Worm (Caenorhabditis elegans): ENCODE measurements around the gene str-63.
A peak's percentile ranks its signal among the peaks of the same experiment; 100 is the strongest.
"Not testable (repeated sequence)": the region's sequence is repeated elsewhere in the genome, so short reads cannot be mapped to it uniquely, and the experiment has no call there.

str-63 gene

DNA sequence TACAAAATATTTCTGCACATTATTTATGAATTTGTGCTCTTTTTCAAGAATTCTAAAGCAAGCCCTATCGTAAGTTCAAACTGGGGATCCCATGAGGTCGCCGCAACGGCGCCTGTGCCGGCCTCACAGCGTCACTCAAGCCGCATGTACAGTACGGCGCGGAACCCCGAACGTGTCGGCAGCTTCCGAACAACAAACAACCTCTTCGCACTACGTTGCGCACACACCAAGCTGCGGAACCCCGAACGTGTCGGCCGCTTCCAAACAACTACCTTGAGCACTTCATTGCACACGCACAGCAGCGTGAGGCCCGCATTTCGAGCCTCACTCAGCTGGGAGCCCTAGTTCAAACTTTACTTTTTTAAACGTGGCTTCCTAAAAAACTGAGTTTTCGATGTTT lies 42.7 kb downstream of the str-63 start:
- TF ChIP-seq tbx-2 (tag; optimal IDR thresholded peaks at IDR 0.05) (no peak), unc-98 (GFP tag; IDR thresholded peaks at IDR 0.05) (no peak), grh-1 (GFP tag; IDR thresholded peaks at IDR 0.05) (no peak), C34B4.2 (tag; optimal IDR thresholded peaks at IDR 0.05) (no peak), lin-15B (tag; optimal IDR thresholded peaks at IDR 0.05) (no peak), fkh-8 (tag; optimal IDR thresholded peaks at IDR 0.05) (no peak), efl-1 (optimal IDR thresholded peaks at IDR 0.05) (no peak), efl-1 (GFP tag; optimal IDR thresholded peaks at IDR 0.05 in 1 of 2) (peak in 1 of 2 experiments; percentile 62)

DNA sequence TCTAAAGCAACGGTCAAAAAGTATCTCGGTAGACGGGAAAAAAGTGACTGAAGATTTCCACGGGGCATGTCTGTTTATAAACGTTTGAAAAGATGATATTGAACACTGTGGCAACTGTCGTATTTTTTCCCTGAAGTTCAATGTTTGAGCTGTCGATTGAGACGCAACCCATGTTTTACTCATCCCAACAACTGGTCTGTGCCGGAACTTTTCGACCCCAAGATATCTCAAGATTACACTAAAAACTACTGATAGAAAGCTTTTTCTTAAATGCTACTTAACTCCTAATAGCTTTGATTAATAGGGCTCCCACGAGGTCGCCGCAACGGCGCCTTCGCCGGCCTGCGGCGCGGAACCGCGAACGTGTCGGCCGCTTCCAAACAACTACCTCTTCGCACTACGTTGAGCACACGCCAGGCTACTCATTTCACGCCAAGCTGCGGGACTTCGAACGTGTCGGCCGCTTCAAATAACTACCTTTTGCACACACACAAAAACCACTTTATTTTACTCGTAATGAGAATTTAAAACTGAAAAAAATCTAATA lies 43.4 kb downstream of the str-63 start, which contains the start of gene T20D4.15:
Gene T20D4.15 (minus strand): TSS at position 51 of the 547 bp plus-strand sequence.
- TF ChIP-seq xbp-1 (tag; optimal IDR thresholded peaks at IDR 0.05) (no peak), Y116A8C.19 (tag; optimal IDR thresholded peaks at IDR 0.05; ENCODE audit: borderline replicate concordance) (no peak), ces-1 (GFP tag; optimal IDR thresholded peaks at IDR 0.05) (no peak), C16A3.4 (tag; optimal IDR thresholded peaks at IDR 0.05) (no peak), mef-2 (tag; optimal IDR thresholded peaks at IDR 0.05) (no peak), snu-23 (GFP tag; optimal IDR thresholded peaks at IDR 0.05) (no peak), ama-1 (optimal IDR thresholded peaks at IDR 0.05) (no peak), vab-15 (tag; optimal IDR thresholded peaks at IDR 0.05) (no peak), fkh-4 (tag; optimal IDR thresholded peaks at IDR 0.05; ENCODE audit: borderline replicate concordance) (no peak), hpl-2 (GFP tag; optimal IDR thresholded peaks at IDR 0.05) (no peak), ztf-4 (tag; optimal IDR thresholded peaks at IDR 0.05) (no peak), nhr-90 (tag; optimal IDR thresholded peaks at IDR 0.05; ENCODE audit: poor library complexity) (no peak), mdl-1 (tag; optimal IDR thresholded peaks at IDR 0.05) (no peak), nhr-85 (tag) (no peak), lin-13 (GFP tag; optimal IDR thresholded peaks at IDR 0.05) (no peak), skn-1 (tag; optimal IDR thresholded peaks at IDR 0.05) (no peak)

ce11 chrV:3396765-3397164 lies 45.4 kb downstream of the str-63 start, which contains the start of gene T20D4.12:
Gene T20D4.12, plus strand, starts transcription at chrV:3397065.
- TF ChIP-seq tbx-2 (tag; optimal IDR thresholded peaks at IDR 0.05); egl-27 (tag; optimal IDR thresholded peaks at IDR 0.05); nhr-19 (GFP tag; conservative IDR thresholded peaks at IDR 0.05): not testable (repeated sequence)

DNA sequence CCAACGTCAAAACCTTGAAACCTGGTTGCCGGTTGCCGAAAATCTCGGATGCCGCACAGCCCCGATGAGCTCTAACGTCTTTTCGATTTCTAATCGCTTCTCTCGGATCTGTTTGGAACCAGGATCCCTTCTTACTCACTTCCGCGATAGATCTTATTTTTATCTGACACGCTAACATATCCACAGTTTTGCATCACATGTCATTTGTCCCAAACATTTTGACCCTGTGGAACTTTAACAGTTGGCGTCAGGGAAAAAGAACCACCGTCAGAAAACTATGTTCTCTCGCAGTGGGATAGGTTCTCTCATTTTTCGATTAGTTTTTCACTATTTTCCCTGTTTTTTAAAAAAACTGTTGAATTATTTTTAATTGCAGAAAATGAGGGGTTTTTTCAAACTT lies 46.9 kb downstream of the str-63 start, which contains the start of gene T20D4.11:
Gene T20D4.11 (plus strand): TSS at position 377 of the 400 bp plus-strand sequence.
- TF ChIP-seq grh-1 (GFP tag; IDR thresholded peaks at IDR 0.05) (no peak), C04F5.9 (tag; optimal IDR thresholded peaks at IDR 0.05) (no peak), aly-2 (tag; optimal IDR thresholded peaks at IDR 0.05) (no peak), sup-37 (GFP tag; optimal IDR thresholded peaks at IDR 0.05) (no peak), lin-35 (GFP tag; optimal IDR thresholded peaks at IDR 0.05) (no peak), nhr-28 (tag; optimal IDR thresholded peaks at IDR 0.05) (no peak), lin-14 (GFP tag; optimal IDR thresholded peaks at IDR 0.05) (no peak), unc-130 (tag; optimal IDR thresholded peaks at IDR 0.05) (no peak), hlh-17 (GFP tag; optimal IDR thresholded peaks at IDR 0.05; ENCODE audit: borderline replicate concordance) (no peak), unc-30 (tag; optimal IDR thresholded peaks at IDR 0.05) (no peak), mef-2 (tag; optimal IDR thresholded peaks at IDR 0.05) (no peak), jun-1 (tag; optimal IDR thresholded peaks at IDR 0.05) (no peak), xbp-1 (tag; optimal IDR thresholded peaks at IDR 0.05) (no peak), ceh-63 (GFP tag; optimal IDR thresholded peaks at IDR 0.05) (no peak), nhr-76 (tag; optimal IDR thresholded peaks at IDR 0.05) (no peak), nhr-20 (tag; optimal IDR thresholded peaks at IDR 0.05) (no peak), C34B4.2 (tag; optimal IDR thresholded peaks at IDR 0.05) (no peak), nhr-71 (tag; optimal IDR thresholded peaks at IDR 0.05) (no peak), pag-3 (tag; optimal IDR thresholded peaks at IDR 0.05; ENCODE audit: borderline replicate concordance, insufficient read depth) (no peak), nhr-90 (tag; optimal IDR thresholded peaks at IDR 0.05; ENCODE audit: poor library complexity) (no peak)
